Fruit fly (Drosophila melanogaster) whole organism: ENCODE data around the gene Or65a.

ENCODE experiments used
- CG8478 ChIP-seq: fragments of >200 bp; optimal IDR thresholded peaks from 2 replicates; lab custom pipeline; 2018; ENCODE audit warnings: inconsistent platforms
- pan ChIP-seq: fragments of >200 bp; optimal IDR thresholded peaks from 2 replicates; lab custom pipeline; 2017

dm6 chr3L:6331399-6332111, 11.1 kb downstream of the Or65a start:
- TF ChIP-seq CG8478 (lab: Kevin White, UChicago) (no peak), pan (lab: Kevin White, UChicago) (no peak)
